Fruit fly (Drosophila melanogaster): ENCODE measurements around the gene Cp15.

The Cp15 gene

dm6 chr3L:8691891-8692874, 36.1 kb upstream of the Cp15 start (continued):
- TF ChIP-seq Smox (GFP tag; optimal IDR thresholded peaks at IDR 0.05), result peak; percentile 40
- peak; percentile 47 for TF ChIP-seq Met (GFP tag; optimal IDR thresholded peaks at IDR 0.05)
- peak; percentile 3 for TF ChIP-seq CG10669 (GFP tag; optimal IDR thresholded peaks at IDR 0.05)
- peak; percentile 46 for TF ChIP-seq CG3032 (tag; optimal IDR thresholded peaks at IDR 0.05)
- TF ChIP-seq Blimp-1 (GFP tag; optimal IDR thresholded peaks at IDR 0.05), result no peak
- TF ChIP-seq Ets96B (tag; optimal IDR thresholded peaks at IDR 0.05), result peak; percentile 19
- peak; percentile 81 for TF ChIP-seq CG32006 (GFP tag; optimal IDR thresholded peaks at IDR 0.05)
- TF ChIP-seq achi (GFP tag; optimal IDR thresholded peaks at IDR 0.05), result peak; percentile 45
- TF ChIP-seq Eip78C (GFP tag), result peak; percentile 81
- peak; percentile 57 for TF ChIP-seq CG6792 (GFP tag; optimal IDR thresholded peaks at IDR 0.05)
- peak; percentile 17 for TF ChIP-seq Eip75B (GFP tag; optimal IDR thresholded peaks at IDR 0.05)
- TF ChIP-seq esn (GFP tag; optimal IDR thresholded peaks at IDR 0.05), result peak; percentile 73
- peak; percentile 61 for TF ChIP-seq CG8632 (GFP tag; optimal IDR thresholded peaks at IDR 0.05)
- peak; percentile 4 for TF ChIP-seq cyc (GFP tag; optimal IDR thresholded peaks at IDR 0.05)
- TF ChIP-seq CG11762 (GFP tag; optimal IDR thresholded peaks at IDR 0.05; ENCODE audit: insufficient read depth), result no peak
- no peak for TF ChIP-seq CG8319 (GFP tag; optimal IDR thresholded peaks at IDR 0.05)
- TF ChIP-seq CG6808 (GFP tag; optimal IDR thresholded peaks at IDR 0.05), result peak; percentile 64
- TF ChIP-seq dsx (GFP tag; optimal IDR thresholded peaks at IDR 0.05; ENCODE audit: poor library complexity, severe bottlenecking), result no peak

DNA sequence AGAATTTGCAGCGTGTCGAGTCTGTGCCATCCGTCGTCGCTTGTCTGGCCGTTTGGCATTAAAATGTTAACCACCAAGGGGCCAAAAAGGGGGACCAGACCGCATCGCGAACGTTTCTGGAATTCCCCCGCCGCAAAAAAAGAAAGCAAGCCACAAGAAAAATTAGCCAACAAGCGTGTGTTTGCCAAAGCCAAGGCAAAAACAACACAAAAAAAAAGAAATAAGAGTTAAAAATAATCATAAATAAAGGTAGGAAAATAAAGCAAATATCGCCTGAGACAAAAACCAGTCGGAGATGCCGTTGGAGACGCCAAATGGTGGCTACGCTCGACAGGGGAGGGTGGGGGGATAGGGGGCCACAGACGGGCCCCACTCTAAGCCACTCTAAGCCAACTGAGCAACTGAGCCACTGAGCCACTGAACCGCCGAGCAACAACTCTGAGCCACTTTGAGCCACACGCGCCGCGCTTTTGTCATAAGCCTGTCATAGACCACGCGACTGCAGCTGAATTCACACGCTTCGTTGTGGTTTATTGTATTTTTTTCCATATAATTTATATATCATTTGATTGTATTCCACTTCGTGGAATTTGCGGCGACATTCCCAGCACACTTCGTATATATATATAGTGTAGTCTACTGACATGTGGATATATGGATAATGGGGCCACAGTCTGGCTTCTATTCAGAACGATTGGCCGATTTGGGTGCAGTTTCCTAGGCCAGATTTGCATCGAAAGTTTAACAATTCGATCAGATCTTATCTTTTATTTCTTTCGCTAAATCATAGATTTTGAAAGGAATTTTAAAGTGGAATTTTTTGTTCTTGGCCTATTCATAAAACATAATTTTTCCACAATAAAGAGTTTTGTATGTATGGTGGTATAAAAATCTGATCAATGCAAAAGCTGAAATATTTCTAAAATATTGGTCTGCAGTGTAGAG, 34.5 kb upstream of the Cp15 start:
- TF ChIP-seq ss (GFP tag; optimal IDR thresholded peaks at IDR 0.05), result no peak
- TF ChIP-seq topi (GFP tag; optimal IDR thresholded peaks at IDR 0.05), result no peak
- TF ChIP-seq CG6792 (GFP tag; optimal IDR thresholded peaks at IDR 0.05), result no peak
- no peak for TF ChIP-seq CG4318 (GFP tag; optimal IDR thresholded peaks at IDR 0.05)
- TF ChIP-seq CG7368 (GFP tag; optimal IDR thresholded peaks at IDR 0.05), result no peak
- no peak for TF ChIP-seq Hr39 (GFP tag; optimal IDR thresholded peaks at IDR 0.05)
- TF ChIP-seq CG6854 (GFP tag; optimal IDR thresholded peaks at IDR 0.05), result no peak
- TF ChIP-seq svp (GFP tag), result no peak
- TF ChIP-seq Sox15 (GFP tag; optimal IDR thresholded peaks at IDR 0.05), result no peak
- TF ChIP-seq eg (GFP tag; IDR thresholded peaks at IDR 0.05), result peak; percentile 71
- no peak for TF ChIP-seq CG8319 (GFP tag; optimal IDR thresholded peaks at IDR 0.05)
- TF ChIP-seq lz (GFP tag; optimal IDR thresholded peaks at IDR 0.05), result no peak
- no peak for TF ChIP-seq cyc (GFP tag; optimal IDR thresholded peaks at IDR 0.05)
- no peak for TF ChIP-seq CG8632 (GFP tag; optimal IDR thresholded peaks at IDR 0.05)
- TF ChIP-seq Ets96B (tag; optimal IDR thresholded peaks at IDR 0.05), result no peak
- no peak for TF ChIP-seq Met (GFP tag; optimal IDR thresholded peaks at IDR 0.05)
- no peak for TF ChIP-seq dsx (GFP tag; optimal IDR thresholded peaks at IDR 0.05; ENCODE audit: poor library complexity, severe bottlenecking)
- TF ChIP-seq acj6 (GFP tag; optimal IDR thresholded peaks at IDR 0.05), result no peak
- no peak for TF ChIP-seq CG9139 (GFP tag; optimal IDR thresholded peaks at IDR 0.05)
- TF ChIP-seq Lpt (GFP tag; optimal IDR thresholded peaks at IDR 0.05), result no peak
- peak; percentile 85 for TF ChIP-seq CG6276 (GFP tag; optimal IDR thresholded peaks at IDR 0.05)
- no peak for TF ChIP-seq CG31627 (GFP tag; optimal IDR thresholded peaks at IDR 0.05)
- TF ChIP-seq Ets21C (GFP tag; optimal IDR thresholded peaks at IDR 0.05), result no peak
- TF ChIP-seq CG34406 (GFP tag; optimal IDR thresholded peaks at IDR 0.05), result no peak
- no peak for TF ChIP-seq Sox102F (GFP tag; optimal IDR thresholded peaks at IDR 0.05)
- peak; percentile 68 for TF ChIP-seq CG15336 (GFP tag; IDR thresholded peaks at IDR 0.05)
- TF ChIP-seq CG6163 (GFP tag; IDR thresholded peaks at IDR 0.05), result 0 out of 3 replicates have a peak, but pooled peaks have one; percentile 32
- TF ChIP-seq CG10669 (GFP tag; optimal IDR thresholded peaks at IDR 0.05), result no peak
- TF ChIP-seq net (GFP tag; optimal IDR thresholded peaks at IDR 0.05), result no peak
- TF ChIP-seq Blimp-1 (GFP tag; optimal IDR thresholded peaks at IDR 0.05), result no peak
- no peak for TF ChIP-seq Gug (GFP tag; IDR thresholded peaks at IDR 0.05)
- TF ChIP-seq CG11902 (GFP tag; optimal IDR thresholded peaks at IDR 0.05), result no peak
- no peak for TF ChIP-seq CG6808 (GFP tag; optimal IDR thresholded peaks at IDR 0.05)
- TF ChIP-seq fd59A (GFP tag; optimal IDR thresholded peaks at IDR 0.05), result no peak
- no peak for TF ChIP-seq salr (GFP tag; optimal IDR thresholded peaks at IDR 0.05)
- no peak for TF ChIP-seq Sox14 (GFP tag; optimal IDR thresholded peaks at IDR 0.05)
